Worm (Caenorhabditis elegans) whole organism, L1 larva: Measurements from ENCODE around the gene str-96.

ENCODE experiments used
- C04F5.9 ChIP-seq: sonication (generic microtip); optimal IDR thresholded peaks from 2 replicates; lab custom pipeline; 2016; ENCODE audit warnings: missing genetic modification characterization, missing compliant biosample characterization
- F16B12.6 ChIP-seq: fragments of 150-350 bp; optimal IDR thresholded peaks from 2 replicates; lab custom pipeline; 2014; ENCODE audit warnings: missing biosample characterization, missing genetic modification characterization
- alr-1 ChIP-seq: fragments of 200-800 bp; sonication (Bioruptor generic); optimal IDR thresholded peaks from 2 replicates; lab custom pipeline; 2018; ENCODE audit warnings: borderline replicate concordance, mild to moderate bottlenecking, missing genetic modification characterization, missing compliant biosample characterization
- ama-1 ChIP-seq: fragments of 150-350 bp; optimal IDR thresholded peaks from 2 replicates; lab custom pipeline; 2014
- blmp-1 ChIP-seq: fragments of 150-350 bp; optimal IDR thresholded peaks from 2 replicates; lab custom pipeline; 2014; ENCODE audit warnings: missing biosample characterization, missing genetic modification characterization
- ceh-63 ChIP-seq: fragments of 200-800 bp; sonication (Bioruptor generic); optimal IDR thresholded peaks from 2 replicates; lab custom pipeline; 2018; ENCODE audit warnings: mild to moderate bottlenecking, missing genetic modification characterization, missing compliant biosample characterization
- ceh-82 ChIP-seq, 3 experiments: fragments of 150-350 bp in 1 of 3; sonication (generic microtip) in 2 of 3; optimal IDR thresholded peaks; 2 replicates each; lab custom pipeline; 2014 to 2017; ENCODE audit warnings: missing biosample characterization in 3 of 3, missing genetic modification characterization in 3 of 3
- ceh-90 ChIP-seq: sonication (generic microtip); optimal IDR thresholded peaks from 2 replicates; lab custom pipeline; 2016; ENCODE audit warnings: missing genetic modification characterization, missing compliant biosample characterization
- dsc-1 ChIP-seq: sonication (generic microtip); optimal IDR thresholded peaks from 2 replicates; lab custom pipeline; 2016; ENCODE audit warnings: mild to moderate bottlenecking, missing genetic modification characterization, missing compliant biosample characterization
- egl-13 ChIP-seq: sonication (generic microtip); optimal IDR thresholded peaks from 2 replicates; lab custom pipeline; 2016; ENCODE audit warnings: missing genotype, missing genetic modification reagents, missing genetic modification characterization, missing compliant biosample characterization
- elt-2 ChIP-seq: sonication (generic microtip); optimal IDR thresholded peaks from 2 replicates; lab custom pipeline; 2016; ENCODE audit warnings: missing genetic modification characterization, mild to moderate bottlenecking, inconsistent platforms, missing compliant biosample characterization, missing genetic modification reagents
- elt-3 ChIP-seq, 6 experiments: fragments of 150-350 bp in 1 of 6; sonication (generic microtip); optimal IDR thresholded peaks; 2 replicates each; lab custom pipeline; 2017 to 2018; ENCODE audit warnings: missing biosample characterization in 6 of 6, missing genetic modification characterization in 6 of 6, inconsistent platforms in 1 of 6
- ets-5 ChIP-seq: fragments of 200-800 bp; sonication (Bioruptor generic); IDR thresholded peaks from 2 replicates; pipeline ENCODE4 v1.3.6; 2022; ENCODE audit warnings: missing genetic modification characterization, missing compliant biosample characterization
- fkh-10 ChIP-seq: sonication (generic microtip); optimal IDR thresholded peaks from 2 replicates; lab custom pipeline; 2017; ENCODE audit warnings: missing biosample characterization, missing genetic modification reagents, missing genetic modification characterization
- fkh-8 ChIP-seq: sonication (generic microtip); optimal IDR thresholded peaks from 2 replicates; lab custom pipeline; 2016; ENCODE audit warnings: mild to moderate bottlenecking, missing genetic modification characterization, missing compliant biosample characterization
- fos-1 ChIP-seq: fragments of 150-350 bp; optimal IDR thresholded peaks from 2 replicates; lab custom pipeline; 2014; ENCODE audit warnings: missing biosample characterization, missing genetic modification characterization
- hlh-17 ChIP-seq: fragments of 200-800 bp; sonication (Bioruptor generic); optimal IDR thresholded peaks from 2 replicates; lab custom pipeline; 2018; ENCODE audit warnings: missing genetic modification characterization, mild to moderate bottlenecking, missing compliant biosample characterization, moderate library complexity, borderline replicate concordance
- hpl-2 ChIP-seq: fragments of 150-350 bp; optimal IDR thresholded peaks from 2 replicates; lab custom pipeline; 2014; ENCODE audit warnings: missing biosample characterization, missing genetic modification reagents, missing genetic modification characterization
- irx-1 ChIP-seq: sonication (generic microtip); optimal IDR thresholded peaks from 2 replicates; lab custom pipeline; 2016; ENCODE audit warnings: missing genetic modification characterization, missing compliant biosample characterization
- isw-1 ChIP-seq: fragments of 200-800 bp; sonication (Bioruptor generic); IDR thresholded peaks from 2 replicates; pipeline ENCODE4 v1.3.6; 2022; ENCODE audit warnings: missing genetic modification characterization, missing compliant biosample characterization
- jun-1 ChIP-seq: fragments of 150-350 bp; optimal IDR thresholded peaks from 2 replicates; lab custom pipeline; 2014; ENCODE audit warnings: missing biosample characterization, missing genetic modification reagents, missing genetic modification characterization
- lin-13 ChIP-seq: fragments of 150-350 bp; optimal IDR thresholded peaks from 2 replicates; lab custom pipeline; 2014; ENCODE audit warnings: missing biosample characterization, missing genetic modification reagents, missing genetic modification characterization
- lin-15B ChIP-seq: fragments of 150-350 bp; sonication (generic microtip); optimal IDR thresholded peaks from 3 replicates; lab custom pipeline; 2014; ENCODE audit warnings: missing biosample characterization, missing genetic modification characterization
- lir-3 ChIP-seq: sonication (generic microtip); optimal IDR thresholded peaks from 2 replicates; lab custom pipeline; 2016; ENCODE audit warnings: mild to moderate bottlenecking, missing genetic modification characterization, moderate library complexity, missing compliant biosample characterization; ENCODE audit not compliant: poor library complexity
- lsy-2 ChIP-seq, 2 experiments: fragments of 150-350 bp; optimal IDR thresholded peaks; 2 replicates each; lab custom pipeline; 2014; ENCODE audit warnings: missing biosample characterization in 2 of 2, missing genetic modification characterization in 2 of 2
- mdl-1 ChIP-seq, 2 experiments: fragments of 150-350 bp; optimal IDR thresholded peaks; 2 replicates each; lab custom pipeline; 2014 to 2017; ENCODE audit warnings: missing biosample characterization in 2 of 2, missing genetic modification characterization in 2 of 2, inconsistent platforms in 1 of 2
- mef-2 ChIP-seq: fragments of 150-350 bp; optimal IDR thresholded peaks from 2 replicates; lab custom pipeline; 2014; ENCODE audit warnings: missing biosample characterization, missing genetic modification characterization
- nhr-11 ChIP-seq: fragments of 150-350 bp; optimal IDR thresholded peaks from 2 replicates; lab custom pipeline; 2014; ENCODE audit warnings: missing biosample characterization, missing genetic modification characterization
- nhr-19 ChIP-seq: fragments of 200-800 bp; sonication (Bioruptor generic); conservative IDR thresholded peaks from 2 replicates; pipeline ENCODE4 v1.3.6; 2022; ENCODE audit warnings: missing genetic modification characterization, missing compliant biosample characterization
- nhr-237 ChIP-seq: fragments of 150-350 bp; optimal IDR thresholded peaks from 2 replicates; lab custom pipeline; 2014; ENCODE audit warnings: missing biosample characterization, missing genetic modification characterization
- nhr-77 ChIP-seq: fragments of 150-350 bp; optimal IDR thresholded peaks from 2 replicates; lab custom pipeline; 2014; ENCODE audit warnings: missing biosample characterization, missing genetic modification characterization
- pag-3 ChIP-seq: sonication (generic microtip); optimal IDR thresholded peaks from 2 replicates; lab custom pipeline; 2017; ENCODE audit warnings: missing genetic modification characterization, mild to moderate bottlenecking, missing compliant biosample characterization, antibody characterized with exemption, borderline replicate concordance; ENCODE audit not compliant: insufficient read depth
- pqm-1 ChIP-seq: sonication (generic microtip); optimal IDR thresholded peaks from 3 replicates; lab custom pipeline; 2017; ENCODE audit warnings: missing biosample characterization, missing genetic modification characterization
- snu-23 ChIP-seq: sonication (generic microtip); optimal IDR thresholded peaks from 2 replicates; lab custom pipeline; 2016; ENCODE audit warnings: missing genetic modification characterization, missing compliant biosample characterization
- swsn-7 ChIP-seq: sonication (generic microtip); optimal IDR thresholded peaks from 2 replicates; lab custom pipeline; 2016; ENCODE audit warnings: missing genetic modification characterization, missing compliant biosample characterization
- tlp-1 ChIP-seq: fragments of 150-350 bp; optimal IDR thresholded peaks from 2 replicates; lab custom pipeline; 2014; ENCODE audit warnings: missing biosample characterization, missing genetic modification characterization
- unc-30 ChIP-seq: sonication (generic microtip); optimal IDR thresholded peaks from 2 replicates; lab custom pipeline; 2017; ENCODE audit warnings: missing biosample characterization, missing genetic modification characterization
- unc-98 ChIP-seq: fragments of 200-800 bp; sonication (Bioruptor generic); IDR thresholded peaks from 2 replicates; pipeline ENCODE4 v1.3.6; 2022; ENCODE audit warnings: missing genetic modification characterization, missing compliant biosample characterization
- vab-15 ChIP-seq: sonication (generic microtip); optimal IDR thresholded peaks from 2 replicates; lab custom pipeline; 2017; ENCODE audit warnings: missing genotype, mild to moderate bottlenecking, missing genetic modification characterization, missing compliant biosample characterization
- xbp-1 ChIP-seq: sonication (generic microtip); optimal IDR thresholded peaks from 2 replicates; lab custom pipeline; 2016; ENCODE audit warnings: missing genetic modification characterization, missing compliant biosample characterization
- ztf-11 ChIP-seq, 2 experiments: sonication (generic microtip); optimal IDR thresholded peaks; 2 replicates each; lab custom pipeline; 2016 to 2017; ENCODE audit warnings: missing genetic modification characterization in 2 of 2, missing biosample characterization in 1 of 2, missing compliant biosample characterization in 1 of 2

The str-96 gene

DNA sequence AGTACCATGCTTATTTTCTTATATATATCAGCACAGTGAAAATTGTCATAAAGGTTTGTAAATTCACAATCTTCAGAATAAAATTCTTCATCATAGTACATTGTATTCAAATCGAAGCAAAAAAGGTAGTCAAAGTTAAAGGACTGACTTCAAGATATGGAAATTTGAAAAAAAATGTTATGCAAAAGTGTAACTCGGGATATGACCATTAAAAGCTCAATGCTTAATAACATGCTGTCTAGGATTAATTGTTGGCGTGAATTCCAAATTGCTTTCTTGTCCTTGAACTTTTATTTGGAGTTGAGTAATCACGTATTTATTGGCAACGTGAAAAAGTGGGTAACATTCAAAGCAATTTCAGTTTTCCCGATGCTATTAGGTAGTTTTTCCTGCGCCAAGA lies 19.0 kb downstream of the str-96 start, which contains the start of gene srw-16:
Gene srw-16 (minus strand): TSS at position 101 of the 400 bp plus-strand sequence.
- no peak for TF ChIP-seq ceh-90 (tag; lab: Kevin White, UChicago)
- TF ChIP-seq ztf-11 (tag; optimal IDR thresholded peaks at IDR 0.05; lab: Kevin White, UChicago) = no peak
- no peak for TF ChIP-seq isw-1 (GFP tag; lab: Robert Waterston, UW)
- no peak for TF ChIP-seq mdl-1 (tag; optimal IDR thresholded peaks at IDR 0.05; lab: Kevin White, UChicago)
- TF ChIP-seq fos-1 (tag; lab: Kevin White, UChicago) = no peak
- no peak for TF ChIP-seq unc-30 (tag; lab: Kevin White, UChicago)
- no peak for TF ChIP-seq alr-1 (tag; lab: Kevin White, UChicago)
- no peak for TF ChIP-seq nhr-11 (tag; lab: Kevin White, UChicago)
- TF ChIP-seq elt-2 = no peak
- no peak for TF ChIP-seq lin-13 (GFP tag; lab: Kevin White, UChicago)
- TF ChIP-seq egl-13 (tag; lab: Kevin White, UChicago) = no peak
- TF ChIP-seq lsy-2 (tag; optimal IDR thresholded peaks at IDR 0.05; lab: Kevin White, UChicago) = no peak
- TF ChIP-seq, all 84 proteins: peak for 0

DNA sequence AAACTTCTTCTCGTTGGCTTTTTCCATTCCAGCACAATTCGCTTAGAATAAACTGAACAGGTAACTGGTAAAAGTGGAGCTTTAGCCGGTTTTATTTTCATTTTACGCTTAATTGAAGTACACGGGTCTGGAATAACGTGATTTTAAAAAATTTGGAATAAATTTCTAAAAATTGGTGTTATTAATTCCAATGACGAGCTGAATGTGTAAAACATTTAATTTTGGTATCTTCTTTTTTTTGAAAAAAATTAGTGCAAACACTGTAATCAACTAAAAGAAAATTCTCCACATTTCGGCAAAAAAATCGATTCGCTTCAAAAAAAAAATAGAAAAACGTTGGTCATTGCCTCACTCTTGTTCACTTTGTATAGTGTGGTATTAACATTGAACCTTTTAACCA lies 21.5 kb downstream of the str-96 start, which contains the start of gene T10H4.4:
Gene T10H4.4 (minus strand): TSS at position 101 of the 400 bp plus-strand sequence.
- TF ChIP-seq fkh-10 (no peak), ama-1 (lab: Kevin White, UChicago) (no peak), blmp-1 (tag; lab: Kevin White, UChicago) (no peak), ets-5 (GFP tag; lab: Robert Waterston, UW) (no peak), ceh-90 (tag; lab: Kevin White, UChicago) (no peak), nhr-19 (GFP tag; lab: Robert Waterston, UW) (no peak), vab-15 (no peak), ceh-63 (no peak), mdl-1 (tag; optimal IDR thresholded peaks at IDR 0.05; lab: Kevin White, UChicago) (no peak), hpl-2 (GFP tag; lab: Kevin White, UChicago) (no peak), mef-2 (tag; lab: Kevin White, UChicago) (no peak), elt-3 (tag; optimal IDR thresholded peaks at IDR 0.05; lab: Kevin White, UChicago) (no peak)

- TF ChIP-seq hlh-17 (GFP tag; lab: Kevin White, UChicago) = no peak
- no peak for TF ChIP-seq lin-15B
- no peak for TF ChIP-seq swsn-7
- no peak for TF ChIP-seq tlp-1 (tag; lab: Kevin White, UChicago)
- no peak for TF ChIP-seq fkh-10
- TF ChIP-seq snu-23 (GFP tag; lab: Kevin White, UChicago) = no peak
- no peak for TF ChIP-seq elt-3 (tag; optimal IDR thresholded peaks at IDR 0.05; lab: Kevin White, UChicago)
- TF ChIP-seq, all 84 proteins: peak for 0
These were observed 25.5 kb downstream of the str-96 start, which contains the start of gene srw-22 for ce11 chrV:15268302-15268701. Gene srw-22, plus strand, starts transcription at chrV:15268602.

- TF ChIP-seq F16B12.6 (tag; lab: Kevin White, UChicago) = no peak
- no peak for TF ChIP-seq jun-1 (tag; lab: Kevin White, UChicago)
- TF ChIP-seq nhr-77 (tag; lab: Kevin White, UChicago) = no peak
- no peak for TF ChIP-seq lir-3 (tag; lab: Kevin White, UChicago)
- no peak for TF ChIP-seq pqm-1
- no peak for TF ChIP-seq pag-3
- TF ChIP-seq swsn-7 = no peak
- no peak for TF ChIP-seq irx-1 (tag; lab: Kevin White, UChicago)
- no peak for TF ChIP-seq nhr-19 (GFP tag; lab: Robert Waterston, UW)
These were observed 26.4 kb downstream of the str-96 start, which contains the start of gene T10H4.13 for ce11 chrV:15267405-15267804. Gene T10H4.13, minus strand, starts transcription at chrV:15267505.

- TF ChIP-seq tlp-1 (tag; lab: Kevin White, UChicago) = no peak
- no peak for TF ChIP-seq ceh-82 (tag; optimal IDR thresholded peaks at IDR 0.05; lab: Kevin White, UChicago)
- no peak for TF ChIP-seq fkh-10
- TF ChIP-seq elt-2 = no peak
- TF ChIP-seq hpl-2 (GFP tag; lab: Kevin White, UChicago) = no peak
- TF ChIP-seq nhr-237 = no peak
- no peak for TF ChIP-seq unc-98 (GFP tag; lab: Robert Waterston, UW)
- no peak for TF ChIP-seq dsc-1 (tag; lab: Kevin White, UChicago)
- TF ChIP-seq fkh-8 (tag; lab: Kevin White, UChicago) = no peak
- TF ChIP-seq egl-13 (tag; lab: Kevin White, UChicago) = no peak
- no peak for TF ChIP-seq lin-13 (GFP tag; lab: Kevin White, UChicago)
- no peak for TF ChIP-seq C04F5.9 (tag; lab: Kevin White, UChicago)
- TF ChIP-seq xbp-1 (tag; lab: Kevin White, UChicago) = no peak
These were observed 28.0 kb downstream of the str-96 start, which contains the start of gene M01B2.13 for ce11 chrV:15265814-15266213. Gene M01B2.13, minus strand, starts transcription at chrV:15265914.
